Worm (Caenorhabditis elegans) whole organism, L1 larva: ENCODE data around the gene rpn-6.2.

Experiments
- C04F5.9 ChIP-seq: sonication (generic microtip); optimal IDR thresholded peaks from 2 replicates; lab custom pipeline; 2016; ENCODE audit warnings: missing genetic modification characterization, missing compliant biosample characterization
- F16B12.6 ChIP-seq: fragments of 150-350 bp; optimal IDR thresholded peaks from 2 replicates; lab custom pipeline; 2014; ENCODE audit warnings: missing biosample characterization, missing genetic modification characterization
- ama-1 ChIP-seq: fragments of 150-350 bp; optimal IDR thresholded peaks from 2 replicates; lab custom pipeline; 2014
- blmp-1 ChIP-seq: fragments of 150-350 bp; optimal IDR thresholded peaks from 2 replicates; lab custom pipeline; 2014; ENCODE audit warnings: missing biosample characterization, missing genetic modification characterization
- ceh-63 ChIP-seq: fragments of 200-800 bp; sonication (Bioruptor generic); optimal IDR thresholded peaks from 2 replicates; lab custom pipeline; 2018; ENCODE audit warnings: mild to moderate bottlenecking, missing genetic modification characterization, missing compliant biosample characterization
- dpl-1 ChIP-seq, 3 experiments: fragments of 150-350 bp in 2 of 3; sonication (generic microtip) in 1 of 3; optimal IDR thresholded peaks; 2 replicates each; lab custom pipeline; 2014 to 2017; ENCODE audit warnings: missing biosample characterization in 3 of 3, missing genetic modification characterization in 3 of 3, missing genetic modification reagents in 3 of 3
- dsc-1 ChIP-seq: sonication (generic microtip); optimal IDR thresholded peaks from 2 replicates; lab custom pipeline; 2016; ENCODE audit warnings: mild to moderate bottlenecking, missing genetic modification characterization, missing compliant biosample characterization
- efl-1 ChIP-seq, 4 experiments: fragments of 150-350 bp; optimal IDR thresholded peaks in 3 of 4; peaks in 1 of 4; 1 replicate in 1 of 4; 2 replicates in 3 of 4; lab custom pipeline; 2014; ENCODE audit warnings: missing biosample characterization in 2 of 4, missing genetic modification characterization in 2 of 4, missing genetic modification reagents in 2 of 4
- efl-3 ChIP-seq: fragments of 200-800 bp; sonication (Bioruptor generic); optimal IDR thresholded peaks from 2 replicates; lab custom pipeline; 2018; ENCODE audit warnings: mild to moderate bottlenecking, missing genetic modification characterization, missing compliant biosample characterization
- egl-13 ChIP-seq: sonication (generic microtip); optimal IDR thresholded peaks from 2 replicates; lab custom pipeline; 2016; ENCODE audit warnings: missing genotype, missing genetic modification reagents, missing genetic modification characterization, missing compliant biosample characterization
- fkh-4 ChIP-seq: sonication (generic microtip); optimal IDR thresholded peaks from 2 replicates; lab custom pipeline; 2016; ENCODE audit warnings: missing compliant biosample characterization, missing genetic modification characterization, borderline replicate concordance
- fkh-8 ChIP-seq: sonication (generic microtip); optimal IDR thresholded peaks from 2 replicates; lab custom pipeline; 2016; ENCODE audit warnings: mild to moderate bottlenecking, missing genetic modification characterization, missing compliant biosample characterization
- isw-1 ChIP-seq: fragments of 200-800 bp; sonication (Bioruptor generic); IDR thresholded peaks from 2 replicates; pipeline ENCODE4 v1.3.6; 2022; ENCODE audit warnings: missing genetic modification characterization, missing compliant biosample characterization
- lin-14 ChIP-seq: fragments of 200-800 bp; sonication (Bioruptor generic); optimal IDR thresholded peaks from 2 replicates; lab custom pipeline; 2018; ENCODE audit warnings: mild to moderate bottlenecking, missing genetic modification characterization, moderate library complexity, missing compliant biosample characterization
- lir-3 ChIP-seq: sonication (generic microtip); optimal IDR thresholded peaks from 2 replicates; lab custom pipeline; 2016; ENCODE audit warnings: mild to moderate bottlenecking, missing genetic modification characterization, moderate library complexity, missing compliant biosample characterization; ENCODE audit not compliant: poor library complexity
- mab-9 ChIP-seq: fragments of 200-800 bp; sonication (Bioruptor generic); IDR thresholded peaks from 2 replicates; pipeline ENCODE4 v1.3.6; 2022; ENCODE audit warnings: missing genetic modification reagents, missing genetic modification characterization, missing compliant biosample characterization
- mdl-1 ChIP-seq, 2 experiments: fragments of 150-350 bp; optimal IDR thresholded peaks; 2 replicates each; lab custom pipeline; 2014 to 2017; ENCODE audit warnings: missing biosample characterization in 2 of 2, missing genetic modification characterization in 2 of 2, inconsistent platforms in 1 of 2
- mef-2 ChIP-seq: fragments of 150-350 bp; optimal IDR thresholded peaks from 2 replicates; lab custom pipeline; 2014; ENCODE audit warnings: missing biosample characterization, missing genetic modification characterization
- mep-1 ChIP-seq: fragments of 150-350 bp; optimal IDR thresholded peaks from 2 replicates; lab custom pipeline; 2014; ENCODE audit warnings: missing biosample characterization, missing genetic modification characterization
- nhr-11 ChIP-seq: fragments of 150-350 bp; optimal IDR thresholded peaks from 2 replicates; lab custom pipeline; 2014; ENCODE audit warnings: missing biosample characterization, missing genetic modification characterization
- nhr-19 ChIP-seq: fragments of 200-800 bp; sonication (Bioruptor generic); conservative IDR thresholded peaks from 2 replicates; pipeline ENCODE4 v1.3.6; 2022; ENCODE audit warnings: missing genetic modification characterization, missing compliant biosample characterization
- nhr-71 ChIP-seq: sonication (generic microtip); optimal IDR thresholded peaks from 2 replicates; lab custom pipeline; 2016; ENCODE audit warnings: mild to moderate bottlenecking, missing genetic modification characterization, moderate library complexity, missing compliant biosample characterization
- nhr-77 ChIP-seq: fragments of 150-350 bp; optimal IDR thresholded peaks from 2 replicates; lab custom pipeline; 2014; ENCODE audit warnings: missing biosample characterization, missing genetic modification characterization
- nhr-84 ChIP-seq: sonication (generic microtip); optimal IDR thresholded peaks from 2 replicates; lab custom pipeline; 2017; ENCODE audit warnings: missing biosample characterization, missing genetic modification characterization
- nhr-90 ChIP-seq: sonication (generic microtip); optimal IDR thresholded peaks from 2 replicates; lab custom pipeline; 2016; ENCODE audit warnings: mild to moderate bottlenecking, missing genetic modification characterization, missing compliant biosample characterization; ENCODE audit not compliant: poor library complexity
- pag-3 ChIP-seq: sonication (generic microtip); optimal IDR thresholded peaks from 2 replicates; lab custom pipeline; 2017; ENCODE audit warnings: missing genetic modification characterization, mild to moderate bottlenecking, missing compliant biosample characterization, antibody characterized with exemption, borderline replicate concordance; ENCODE audit not compliant: insufficient read depth
- pax-3 ChIP-seq: fragments of 200-800 bp; sonication (Bioruptor generic); optimal IDR thresholded peaks from 2 replicates; lab custom pipeline; 2018; ENCODE audit warnings: mild to moderate bottlenecking, missing genetic modification characterization, moderate library complexity, missing compliant biosample characterization
- rnt-1 ChIP-seq: sonication (generic microtip); optimal IDR thresholded peaks from 2 replicates; lab custom pipeline; 2016; ENCODE audit warnings: mild to moderate bottlenecking, missing genetic modification characterization, moderate library complexity, missing compliant biosample characterization
- skn-1 ChIP-seq: fragments of 150-350 bp; optimal IDR thresholded peaks from 2 replicates; lab custom pipeline; 2014; ENCODE audit warnings: missing biosample characterization, missing genetic modification characterization
- snu-23 ChIP-seq: sonication (generic microtip); optimal IDR thresholded peaks from 2 replicates; lab custom pipeline; 2016; ENCODE audit warnings: missing genetic modification characterization, missing compliant biosample characterization
- sptf-1 ChIP-seq: fragments of 150-350 bp; optimal IDR thresholded peaks from 2 replicates; lab custom pipeline; 2014; ENCODE audit warnings: missing biosample characterization, missing genetic modification characterization
- sup-37 ChIP-seq: fragments of 200-800 bp; sonication (Bioruptor generic); optimal IDR thresholded peaks from 2 replicates; lab custom pipeline; 2018; ENCODE audit warnings: mild to moderate bottlenecking, missing genetic modification characterization, missing compliant biosample characterization
- tbx-2 ChIP-seq: sonication (generic microtip); optimal IDR thresholded peaks from 2 replicates; lab custom pipeline; 2016; ENCODE audit warnings: missing genetic modification characterization, missing compliant biosample characterization
- unc-62 ChIP-seq: fragments of 150-350 bp; optimal IDR thresholded peaks from 2 replicates; lab custom pipeline; 2014; ENCODE audit warnings: missing biosample characterization, missing genetic modification reagents, missing genetic modification characterization
- unc-86 ChIP-seq: sonication (generic microtip); optimal IDR thresholded peaks from 2 replicates; lab custom pipeline; 2016; ENCODE audit warnings: missing genetic modification characterization, missing compliant biosample characterization
- zag-1 ChIP-seq: fragments of 150-350 bp; optimal IDR thresholded peaks from 2 replicates; lab custom pipeline; 2014; ENCODE audit warnings: missing biosample characterization, missing genetic modification characterization
- zip-4 ChIP-seq: fragments of 200-800 bp; sonication (Bioruptor generic); optimal IDR thresholded peaks from 2 replicates; lab custom pipeline; 2018; ENCODE audit warnings: mild to moderate bottlenecking, missing genetic modification characterization, moderate library complexity, missing compliant biosample characterization
- ztf-11 ChIP-seq, 2 experiments: sonication (generic microtip); optimal IDR thresholded peaks; 2 replicates each; lab custom pipeline; 2016 to 2017; ENCODE audit warnings: missing genetic modification characterization in 2 of 2, missing biosample characterization in 1 of 2, missing compliant biosample characterization in 1 of 2

The rpn-6.2 gene

DNA sequence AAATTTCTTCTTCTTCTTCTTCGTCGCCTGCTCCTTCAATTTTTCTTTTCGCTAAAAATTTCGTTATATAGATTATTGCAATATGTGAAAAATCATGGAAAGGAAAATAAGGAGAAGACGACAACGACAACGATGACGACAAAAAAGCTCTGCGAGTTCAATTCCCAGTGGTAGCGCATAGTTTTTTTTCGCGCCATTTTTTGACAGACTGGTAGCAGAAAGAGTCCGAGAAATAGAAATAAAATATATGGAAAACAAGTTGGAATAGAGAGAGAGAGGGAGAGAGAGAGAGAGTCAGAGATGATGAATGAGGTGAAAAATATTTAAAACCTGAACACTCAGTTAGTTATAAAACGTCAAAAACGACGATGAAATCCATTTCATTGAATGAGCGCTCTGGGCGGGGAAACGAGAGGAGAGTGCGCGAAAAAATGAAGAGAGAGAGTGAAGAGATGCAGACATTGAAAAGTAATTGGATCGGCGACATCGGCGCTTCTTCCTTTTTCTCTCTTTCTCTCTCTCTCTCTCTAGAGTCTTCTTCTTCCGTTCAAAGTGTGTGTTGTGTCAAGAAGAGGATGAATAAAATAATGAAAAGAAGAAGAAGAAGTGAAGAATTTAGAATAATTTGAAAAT is 19.8 kb downstream of the rpn-6.2 start, which contains the start of gene pde-2 (continued):
- TF ChIP-seq nhr-19 (GFP tag; lab: Robert Waterston, UW) (peak; percentile 35; the same call in 1 of the 2 replicates), ztf-11 (tag; optimal IDR thresholded peaks at IDR 0.05; lab: Kevin White, UChicago) (no peak), dsc-1 (peak; percentile 26), rnt-1 (tag; lab: Kevin White, UChicago) (peak; percentile 14), snu-23 (peak; percentile 60), tbx-2 (peak; percentile 54), sptf-1 (tag; lab: Kevin White, UChicago) (no peak), ama-1 (no peak), dpl-1 (GFP tag; optimal IDR thresholded peaks at IDR 0.05; lab: Kevin White, UChicago) (peak; percentile 18 to 37 (median 26)), skn-1 (tag; lab: Kevin White, UChicago) (peak; percentile 47), fkh-8 (tag; lab: Kevin White, UChicago) (peak; percentile 18), nhr-71 (tag; lab: Kevin White, UChicago) (peak; percentile 68), fkh-4 (no peak), mdl-1 (tag; optimal IDR thresholded peaks at IDR 0.05; lab: Kevin White, UChicago) (peak in 1 of 2 experiments; percentile 32)

DNA sequence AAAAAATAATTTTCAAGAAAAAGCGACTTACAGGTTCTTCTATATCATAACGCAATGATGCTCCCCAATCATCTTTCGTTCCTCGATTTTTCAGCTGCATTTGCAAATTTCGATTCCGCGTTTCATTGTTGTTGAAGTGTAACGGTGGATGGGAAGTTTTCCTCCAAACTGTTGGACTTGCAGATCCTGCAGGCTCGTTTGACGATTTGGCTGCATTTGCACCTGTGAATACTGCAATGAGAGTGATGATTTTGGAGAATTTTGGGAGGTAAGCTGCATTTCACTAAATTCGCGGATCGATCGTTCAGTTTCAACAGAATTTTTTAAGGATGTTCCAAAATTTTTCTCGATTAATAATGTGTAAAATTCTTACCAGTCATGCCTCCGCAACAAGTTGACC is 20.9 kb downstream of the rpn-6.2 start:
- no peak for TF ChIP-seq mdl-1 (tag; optimal IDR thresholded peaks at IDR 0.05; lab: Kevin White, UChicago)
- TF ChIP-seq mab-9 = no peak
- no peak for TF ChIP-seq nhr-11
- no peak for TF ChIP-seq ceh-63 (GFP tag; lab: Kevin White, UChicago)
- TF ChIP-seq lir-3 (tag; lab: Kevin White, UChicago) = no peak
- no peak for TF ChIP-seq skn-1 (tag; lab: Kevin White, UChicago)
- no peak for TF ChIP-seq dsc-1
- TF ChIP-seq unc-62 (GFP tag; lab: Kevin White, UChicago) = no peak
- TF ChIP-seq nhr-77 (tag; lab: Kevin White, UChicago) = no peak
- TF ChIP-seq F16B12.6 = no peak
- TF ChIP-seq egl-13 (tag; lab: Kevin White, UChicago) = no peak
- no peak for TF ChIP-seq fkh-8 (tag; lab: Kevin White, UChicago)
- no peak for TF ChIP-seq sptf-1 (tag; lab: Kevin White, UChicago)
- no peak for TF ChIP-seq nhr-84

DNA sequence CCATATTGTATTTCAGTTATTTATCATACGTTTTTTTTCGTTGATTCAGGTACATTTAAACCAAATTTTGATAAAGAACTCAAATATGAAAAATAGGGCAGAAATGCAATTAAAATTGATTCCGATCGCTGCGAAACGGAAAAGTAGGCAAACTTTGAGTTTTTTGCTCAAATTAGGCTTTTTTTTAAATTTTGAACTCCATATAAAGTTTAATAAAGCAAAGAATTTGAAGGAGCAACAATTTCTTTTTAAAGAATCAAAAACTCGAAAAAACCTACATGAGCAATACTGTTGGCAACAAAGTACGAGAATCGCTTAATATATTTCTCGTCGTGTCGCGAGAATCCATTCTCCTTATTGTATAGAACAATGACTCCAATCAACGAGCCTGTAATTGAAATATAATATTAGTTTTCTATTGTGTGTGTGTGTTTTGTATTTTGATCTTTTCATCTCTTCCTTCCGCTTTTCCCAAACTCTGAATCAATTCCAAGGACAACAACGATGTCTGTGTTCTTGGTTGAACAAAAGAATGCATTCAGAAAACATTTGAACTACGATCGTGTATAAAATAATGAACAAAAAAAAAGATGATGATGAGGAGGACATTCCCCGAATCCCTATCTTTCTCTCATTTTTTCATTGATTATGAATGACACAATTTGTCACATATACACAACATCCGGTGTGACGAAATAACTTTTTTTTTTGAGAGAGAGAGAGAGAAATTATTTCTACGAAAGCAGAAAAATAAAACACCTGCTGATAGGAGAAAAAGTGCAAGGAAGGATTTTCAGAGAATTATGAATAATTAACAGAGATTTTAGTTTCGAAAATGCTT is 23.1 kb downstream of the rpn-6.2 start:
- TF ChIP-seq dsc-1 = peak; percentile 25
- no peak for TF ChIP-seq zag-1 (tag; lab: Kevin White, UChicago)
- TF ChIP-seq C04F5.9 (tag; lab: Kevin White, UChicago) = no peak
- TF ChIP-seq blmp-1 (tag; lab: Kevin White, UChicago) = peak; percentile 17
- no peak for TF ChIP-seq fkh-4
- peak; percentile 61 for TF ChIP-seq nhr-71 (tag; lab: Kevin White, UChicago)
- no peak for TF ChIP-seq mdl-1 (tag; optimal IDR thresholded peaks at IDR 0.05; lab: Kevin White, UChicago)
- TF ChIP-seq mep-1 (tag; lab: Kevin White, UChicago) = peak; percentile 13
- no peak for TF ChIP-seq ama-1
- TF ChIP-seq isw-1 (GFP tag; lab: Robert Waterston, UW) = no peak
- TF ChIP-seq pax-3 = no peak
- TF ChIP-seq sup-37 = no peak
- peak; percentile 16 for TF ChIP-seq unc-86 (tag; lab: Kevin White, UChicago)
- TF ChIP-seq fkh-8 (tag; lab: Kevin White, UChicago) = peak; percentile 53
- TF ChIP-seq efl-1 (optimal IDR thresholded peaks at IDR 0.05; lab: Kevin White, UChicago) = no peak
- TF ChIP-seq efl-1 (GFP tag; optimal IDR thresholded peaks at IDR 0.05 in 1 of 2; lab: Kevin White, UChicago) = peak in 1 of 2 experiments; percentile 75
- TF ChIP-seq mef-2 = no peak
- TF ChIP-seq efl-3 (GFP tag; lab: Kevin White, UChicago) = no peak
- TF ChIP-seq nhr-90 (tag; lab: Kevin White, UChicago) = peak; percentile 20
- peak; percentile 47 for TF ChIP-seq lin-14 (GFP tag; lab: Kevin White, UChicago)
- TF ChIP-seq pag-3 (tag; lab: Kevin White, UChicago) = no peak
- TF ChIP-seq skn-1 (tag; lab: Kevin White, UChicago) = peak; percentile 18
- no peak for TF ChIP-seq zip-4
- TF ChIP-seq, all 84 proteins: peak for 10
